Worm (Caenorhabditis elegans): ENCODE results near the gene dlg-1.

ce11 chrX:5475164-5475576 is 4.3 kb upstream of the dlg-1 start:
- TF ChIP-seq B0261.1 (tag; optimal IDR thresholded peaks at IDR 0.05) (no peak), unc-62 (GFP tag; optimal IDR thresholded peaks at IDR 0.05) (peak; percentile 17), madf-6 (GFP tag; IDR thresholded peaks at IDR 0.05) (no peak), tbp1 (GFP tag; optimal IDR thresholded peaks at IDR 0.05) (peak; percentile 14), ztf-18 (tag; optimal IDR thresholded peaks at IDR 0.05) (no peak), lin-35 (GFP tag; optimal IDR thresholded peaks at IDR 0.05) (no peak), lir-1 (GFP tag; conservative IDR thresholded peaks at IDR 0.05) (no peak)

Measured in whole organism, young adult.